Worm (Caenorhabditis elegans) whole organism, early embryonic: ENCODE data around the gene skr-17.

ENCODE experiments used
- F13C5.2 ChIP-seq: sonication (generic microtip); optimal IDR thresholded peaks from 2 replicates; lab custom pipeline; 2017; ENCODE audit warnings: mild to moderate bottlenecking, missing genetic modification characterization, inconsistent platforms, missing compliant biosample characterization
- ama-1 ChIP-seq: fragments of 150-350 bp; optimal IDR thresholded peaks from 2 replicates; lab custom pipeline; 2014
- ceh-13 ChIP-seq: fragments of 200-800 bp; sonication (Bioruptor generic); optimal IDR thresholded peaks from 2 replicates; lab custom pipeline; 2018; ENCODE audit warnings: mild to moderate bottlenecking, missing genetic modification characterization, missing compliant biosample characterization
- ceh-36 ChIP-seq: sonication (generic microtip); optimal IDR thresholded peaks from 2 replicates; lab custom pipeline; 2016; ENCODE audit warnings: missing genetic modification characterization, inconsistent platforms, missing compliant biosample characterization
- ets-7 ChIP-seq: sonication (generic microtip); optimal IDR thresholded peaks from 2 replicates; lab custom pipeline; 2016; ENCODE audit warnings: missing genotype, missing genetic modification characterization, missing compliant biosample characterization
- flt-1 ChIP-seq: fragments of 200-800 bp; sonication (Bioruptor generic); IDR thresholded peaks from 2 replicates; pipeline ENCODE4 v1.3.6; 2022; ENCODE audit warnings: missing genetic modification characterization, missing compliant biosample characterization
- hmbx-1 ChIP-seq: sonication (generic microtip); optimal IDR thresholded peaks from 2 replicates; lab custom pipeline; 2016; ENCODE audit warnings: mild to moderate bottlenecking, missing genetic modification characterization, missing compliant biosample characterization
- hmg-4 ChIP-seq: fragments of 200-800 bp; sonication (Bioruptor generic); optimal IDR thresholded peaks from 2 replicates; lab custom pipeline; 2018; ENCODE audit warnings: mild to moderate bottlenecking, missing genetic modification characterization, missing compliant biosample characterization
- hnd-1 ChIP-seq: sonication (generic microtip); optimal IDR thresholded peaks from 2 replicates; lab custom pipeline; 2016; ENCODE audit warnings: missing genetic modification characterization, missing compliant biosample characterization
- scrt-1 ChIP-seq: fragments of 200-800 bp; sonication (Bioruptor generic); IDR thresholded peaks from 2 replicates; pipeline ENCODE4 v1.3.6; 2022; ENCODE audit warnings: missing genetic modification characterization, missing compliant biosample characterization
- sea-1 ChIP-seq: fragments of 200-800 bp; sonication (Bioruptor generic); conservative IDR thresholded peaks from 2 replicates; pipeline ENCODE4 v1.3.6; 2022; ENCODE audit warnings: missing genetic modification characterization, missing compliant biosample characterization
- tbx-11 ChIP-seq: fragments of 200-800 bp; sonication (Bioruptor generic); IDR thresholded peaks from 2 replicates; pipeline ENCODE4 v1.3.6; 2022; ENCODE audit warnings: missing genetic modification characterization, missing compliant biosample characterization
- tbx-37 ChIP-seq: fragments of 200-800 bp; sonication (Bioruptor generic); conservative IDR thresholded peaks from 2 replicates; pipeline ENCODE4 v1.3.6; 2022; ENCODE audit warnings: missing genetic modification reagents, missing genetic modification characterization, missing compliant biosample characterization
- tra-4 ChIP-seq: sonication (generic microtip); optimal IDR thresholded peaks from 2 replicates; lab custom pipeline; 2017; ENCODE audit warnings: missing genetic modification characterization, missing compliant biosample characterization

ce11 chrII:7773427-7773993, 9.8 kb upstream of the skr-17 start:
- TF ChIP-seq ama-1 (lab: Kevin White, UChicago) (no peak), scrt-1 (GFP tag; lab: Robert Waterston, UW) (no peak), tra-4 (tag; lab: Kevin White, UChicago) (no peak), ceh-36 (tag; lab: Kevin White, UChicago) (no peak), ets-7 (no peak), hnd-1 (tag; lab: Kevin White, UChicago) (no peak), sea-1 (GFP tag; lab: Robert Waterston, UW) (no peak), flt-1 (no peak), tbx-11 (GFP tag; lab: Robert Waterston, UW) (no peak), F13C5.2 (no peak), tbx-37 (GFP tag; lab: Robert Waterston, UW) (no peak), hmg-4 (GFP tag; lab: Kevin White, UChicago) (no peak), hmbx-1 (no peak), ceh-13 (GFP tag; lab: Kevin White, UChicago) (no peak)
